Fruit fly (Drosophila melanogaster): ENCODE data around the gene indra.

Gene indra

dm6 chr3L:1298509-1298908 is 43.7 kb downstream of the indra start, which contains the start of gene scf (continued):
- 0 out of 2 replicates have a peak, but pooled peaks have one; percentile 13 for TF ChIP-seq rib (GFP tag; IDR thresholded peaks at IDR 0.05)
- peak; percentile 2 for TF ChIP-seq CG12659 (GFP tag; optimal IDR thresholded peaks at IDR 0.05)
- TF ChIP-seq dysf (GFP tag; IDR thresholded peaks at IDR 0.05), result no peak
- no peak for TF ChIP-seq HLH54F (GFP tag; optimal IDR thresholded peaks at IDR 0.05)
- TF ChIP-seq stwl (tag; optimal IDR thresholded peaks at IDR 0.05), result peak; percentile 36
- no peak for TF ChIP-seq TFAM (GFP tag; optimal IDR thresholded peaks at IDR 0.05)
- peak; percentile 59 for TF ChIP-seq pzg (GFP tag; optimal IDR thresholded peaks at IDR 0.05)
- no peak for TF ChIP-seq Dip3 (GFP tag; optimal IDR thresholded peaks at IDR 0.05)
- no peak for TF ChIP-seq CG10979 (tag; optimal IDR thresholded peaks at IDR 0.05)
- no peak for TF ChIP-seq CG15011 (GFP tag; optimal IDR thresholded peaks at IDR 0.05)
- peak; percentile 60 for TF ChIP-seq gro (GFP tag; optimal IDR thresholded peaks at IDR 0.05)
- TF ChIP-seq NC2β (GFP tag; optimal IDR thresholded peaks at IDR 0.05), result no peak
- TF ChIP-seq bowl (GFP tag; IDR thresholded peaks at IDR 0.05), result 0 out of 2 replicates have a peak, but pooled peaks have one; percentile 7
- no peak for TF ChIP-seq Elba2 (GFP tag; optimal IDR thresholded peaks at IDR 0.05)
- TF ChIP-seq nom (GFP tag; optimal IDR thresholded peaks at IDR 0.05), result peak; percentile 38
- TF ChIP-seq Mrtf (GFP tag; IDR thresholded peaks at IDR 0.05), result no peak
- no peak for TF ChIP-seq fd64A (GFP tag; optimal IDR thresholded peaks at IDR 0.05)
- TF ChIP-seq sd (tag; optimal IDR thresholded peaks at IDR 0.05), result no peak
- peak; percentile 15 for TF ChIP-seq CG8924 (tag; optimal IDR thresholded peaks at IDR 0.05)
- peak; percentile 91 for TF ChIP-seq Dp (GFP tag; optimal IDR thresholded peaks at IDR 0.05)
- no peak for TF ChIP-seq Optix (GFP tag; IDR thresholded peaks at IDR 0.05)
- no peak for TF ChIP-seq CG17186 (GFP tag; optimal IDR thresholded peaks at IDR 0.05)
- TF ChIP-seq Doc3 (GFP tag; IDR thresholded peaks at IDR 0.05; ENCODE audit: partially characterized antibody), result peak; percentile 28; the same call in 1 of the 3 replicates
- TF ChIP-seq CG9215 (GFP tag; IDR thresholded peaks at IDR 0.05), result no peak
- no peak for TF ChIP-seq CG2678 (tag; optimal IDR thresholded peaks at IDR 0.05)
- peak; percentile 63 for TF ChIP-seq CG13287 (GFP tag; IDR thresholded peaks at IDR 0.05; ENCODE audit: partially characterized antibody)
- TF ChIP-seq CG7357 (GFP tag; IDR thresholded peaks at IDR 0.05), result peak; percentile 53; the same call in 2 of the 3 replicates
- peak; percentile 59 for TF ChIP-seq Rfx (GFP tag; IDR thresholded peaks at IDR 0.05)
- TF ChIP-seq ATbp (GFP tag; optimal IDR thresholded peaks at IDR 0.05), result no peak
- no peak for TF ChIP-seq lov (optimal IDR thresholded peaks at IDR 0.05)
- TF ChIP-seq lov (GFP tag; IDR thresholded peaks at IDR 0.05), result peak; percentile 54; the same call in 1 of the 3 replicates
- TF ChIP-seq pan (optimal IDR thresholded peaks at IDR 0.05), result no peak
- TF ChIP-seq pan (GFP tag; optimal IDR thresholded peaks at IDR 0.05 in 1 of 2, IDR thresholded peaks at IDR 0.05 in 1 of 2), result peak in 1 of 2 experiments; percentile 37
- no peak for TF ChIP-seq CG16863 (GFP tag; optimal IDR thresholded peaks at IDR 0.05)
- TF ChIP-seq CG11696 (GFP tag; IDR thresholded peaks at IDR 0.05), result 0 out of 2 replicates have a peak, but pooled peaks have one; percentile 17
- TF ChIP-seq inv (GFP tag; IDR thresholded peaks at IDR 0.05; ENCODE audit: partially characterized antibody), result no peak; the same call in 1 of the 2 replicates
- TF ChIP-seq Deaf1 (tag; optimal IDR thresholded peaks at IDR 0.05), result peak; percentile 78
- TF ChIP-seq CG11560 (tag; IDR thresholded peaks at IDR 0.05), result no peak
- TF ChIP-seq CG9797 (GFP tag; optimal IDR thresholded peaks at IDR 0.05), result peak; percentile 1
- TF ChIP-seq Ets97D (GFP tag; optimal IDR thresholded peaks at IDR 0.05), result no peak
- TF ChIP-seq CG13894 (tag; optimal IDR thresholded peaks at IDR 0.05), result peak; percentile 40
- no peak for TF ChIP-seq Atf-2 (GFP tag; optimal IDR thresholded peaks at IDR 0.05)
- TF ChIP-seq ase (GFP tag; IDR thresholded peaks at IDR 0.05), result no peak
- 0 out of 2 replicates have a peak, but pooled peaks have one; percentile 11 for TF ChIP-seq sens-2 (GFP tag; IDR thresholded peaks at IDR 0.05)
- TF ChIP-seq jumu (GFP tag; optimal IDR thresholded peaks at IDR 0.05), result no peak
- peak in 1 of 2 experiments; percentile 20 for TF ChIP-seq insv (GFP tag; optimal IDR thresholded peaks at IDR 0.05)
- no peak for TF ChIP-seq D19B (GFP tag; optimal IDR thresholded peaks at IDR 0.05)
- no peak for TF ChIP-seq CG1024 (GFP tag; IDR thresholded peaks at IDR 0.05)
- TF ChIP-seq CG13424 (tag; optimal IDR thresholded peaks at IDR 0.05), result no peak
- TF ChIP-seq emc (GFP tag; optimal IDR thresholded peaks at IDR 0.05), result no peak
- 0 out of 2 replicates have a peak, but pooled peaks have one; percentile 34 for TF ChIP-seq CG14014 (GFP tag; IDR thresholded peaks at IDR 0.05)

Measured in whole organism, embryonic.